Fruit fly (Drosophila melanogaster) whole organism, embryonic: ENCODE results near the gene CG5968.
A peak's percentile ranks its signal among the peaks of the same experiment; 100 is the strongest.

ENCODE experiments used
- ATbp ChIP-seq: fragments of 200-800 bp; sonication (Bioruptor generic); optimal IDR thresholded peaks from 2 replicates; lab custom pipeline; 2017; ENCODE audit warnings: missing biosample characterization, mild to moderate bottlenecking, missing genetic modification characterization, missing genetic modification reagents
- CG10366 ChIP-seq: fragments of 200-800 bp; sonication (Bioruptor generic); IDR thresholded peaks from 2 replicates; pipeline ENCODE4 v1.3.6; 2022; ENCODE audit warnings: missing biosample characterization, missing genetic modification characterization
- CG16863 ChIP-seq: fragments of 200-800 bp; sonication (Bioruptor generic); optimal IDR thresholded peaks from 3 replicates; lab custom pipeline; 2016; ENCODE audit warnings: missing biosample characterization, missing genetic modification characterization
- CG17361 ChIP-seq: fragments of 200-800 bp; sonication (Bioruptor generic); IDR thresholded peaks from 3 replicates; pipeline ENCODE4 v1.3.6; 2022; ENCODE audit warnings: missing biosample characterization, missing genetic modification characterization
- CG17568 ChIP-seq: fragments of 200-800 bp; sonication (Bioruptor generic); optimal IDR thresholded peaks from 2 replicates; lab custom pipeline; 2018; ENCODE audit warnings: missing biosample characterization, mild to moderate bottlenecking, missing genetic modification characterization, moderate library complexity
- CG2116 ChIP-seq: fragments of 200-800 bp; sonication (Bioruptor generic); optimal IDR thresholded peaks from 3 replicates; lab custom pipeline; 2018; ENCODE audit warnings: missing biosample characterization, mild to moderate bottlenecking, missing genetic modification characterization
- CG2202 ChIP-seq: fragments of 200-800 bp; sonication (Bioruptor generic); optimal IDR thresholded peaks from 2 replicates; lab custom pipeline; 2018; ENCODE audit warnings: missing biosample characterization, mild to moderate bottlenecking, missing genetic modification characterization
- CG2712 ChIP-seq: fragments of 200-800 bp; optimal IDR thresholded peaks from 3 replicates; lab custom pipeline; 2019; ENCODE audit warnings: missing biosample characterization, mild to moderate bottlenecking, missing genetic modification characterization, moderate library complexity
- CG2875 ChIP-seq: fragments of 200-800 bp; sonication (Bioruptor generic); optimal IDR thresholded peaks from 2 replicates; lab custom pipeline; 2017; ENCODE audit warnings: missing biosample characterization, mild to moderate bottlenecking, missing genetic modification characterization, missing genetic modification reagents
- CG3065 ChIP-seq: fragments of 200-800 bp; sonication (Bioruptor generic); optimal IDR thresholded peaks from 2 replicates; lab custom pipeline; 2016; ENCODE audit warnings: missing biosample characterization, missing genetic modification characterization
- CG3847 ChIP-seq: fragments of 200-800 bp; sonication (Bioruptor generic); IDR thresholded peaks from 2 replicates; pipeline ENCODE4 v1.3.6; 2022; ENCODE audit warnings: missing biosample characterization, missing genetic modification characterization
- CG42726 ChIP-seq: fragments of 200-800 bp; sonication (Bioruptor generic); IDR thresholded peaks from 2 replicates; pipeline ENCODE4 v1.3.6; 2022; ENCODE audit warnings: missing biosample characterization, missing genetic modification characterization; ENCODE audit not compliant: partially characterized antibody
- CG4360 ChIP-seq: fragments of 200-800 bp; sonication (Bioruptor generic); IDR thresholded peaks from 2 replicates; pipeline ENCODE4 v1.3.6; 2022; ENCODE audit warnings: missing biosample characterization, missing genetic modification characterization
- CG6654 ChIP-seq: fragments of 200-800 bp; sonication (Bioruptor generic); optimal IDR thresholded peaks from 2 replicates; lab custom pipeline; 2017; ENCODE audit warnings: missing biosample characterization, mild to moderate bottlenecking, missing genetic modification characterization
- CoRest ChIP-seq: fragments of 200-800 bp; sonication (Bioruptor generic); optimal IDR thresholded peaks from 3 replicates; lab custom pipeline; 2018; ENCODE audit warnings: missing biosample characterization, mild to moderate bottlenecking, missing genetic modification characterization, moderate library complexity
- Dip3 ChIP-seq: fragments of 200-800 bp; sonication (Bioruptor generic); optimal IDR thresholded peaks from 3 replicates; lab custom pipeline; 2016; ENCODE audit warnings: missing biosample characterization, missing genetic modification characterization
- Fer3 ChIP-seq: fragments of 200-800 bp; sonication (Bioruptor generic); optimal IDR thresholded peaks from 2 replicates; lab custom pipeline; 2018; ENCODE audit warnings: missing biosample characterization, mild to moderate bottlenecking, missing genetic modification characterization, moderate library complexity
- H2.0 ChIP-seq: fragments of 200-800 bp; sonication (Bioruptor generic); IDR thresholded peaks from 2 replicates; pipeline ENCODE4 v1.3.6; 2022; ENCODE audit warnings: missing biosample characterization, missing genetic modification characterization
- HLH4C ChIP-seq: fragments of 200-800 bp; sonication (Bioruptor generic); IDR thresholded peaks from 3 replicates; pipeline ENCODE4 v1.3.6; 2022; ENCODE audit warnings: missing biosample characterization, missing genetic modification characterization; ENCODE audit not compliant: partially characterized antibody
- HmgD ChIP-seq: fragments of 200-800 bp; sonication (Bioruptor generic); optimal IDR thresholded peaks from 3 replicates; lab custom pipeline; 2016; ENCODE audit warnings: missing biosample characterization, missing genetic modification characterization
- Hr3 ChIP-seq: fragments of 200-800 bp; sonication (Bioruptor generic); optimal IDR thresholded peaks from 3 replicates; lab custom pipeline; 2016; ENCODE audit warnings: missing biosample characterization, missing genetic modification characterization
- Nf-YA ChIP-seq: fragments of 200-800 bp; sonication (Bioruptor generic); IDR thresholded peaks from 2 replicates; pipeline ENCODE4 v1.3.6; 2022; ENCODE audit warnings: missing biosample characterization, missing genetic modification characterization
- Nf-YC ChIP-seq: fragments of 200-800 bp; optimal IDR thresholded peaks from 3 replicates; lab custom pipeline; 2019; ENCODE audit warnings: missing biosample characterization, mild to moderate bottlenecking, missing genetic modification characterization, moderate library complexity
- Oaz ChIP-seq: fragments of 200-800 bp; sonication (Bioruptor generic); IDR thresholded peaks from 2 replicates; pipeline ENCODE4 v1.3.6; 2022; ENCODE audit warnings: missing biosample characterization, missing genetic modification characterization
- Oli ChIP-seq: fragments of 200-800 bp; sonication (Bioruptor generic); optimal IDR thresholded peaks from 2 replicates; lab custom pipeline; 2018; ENCODE audit warnings: missing biosample characterization, mild to moderate bottlenecking, missing genetic modification characterization, moderate library complexity
- Opbp ChIP-seq: fragments of 200-800 bp; sonication (Bioruptor generic); IDR thresholded peaks from 3 replicates; pipeline ENCODE4 v1.3.6; 2022; ENCODE audit warnings: missing biosample characterization, missing genetic modification characterization; ENCODE audit not compliant: partially characterized antibody
- Rx ChIP-seq: fragments of 200-800 bp; sonication (Bioruptor generic); IDR thresholded peaks from 2 replicates; pipeline ENCODE4 v1.3.6; 2022; ENCODE audit warnings: missing biosample characterization, missing genetic modification characterization
- Sox102F ChIP-seq: fragments of 200-800 bp; sonication (Bioruptor generic); optimal IDR thresholded peaks from 2 replicates; lab custom pipeline; 2018; ENCODE audit warnings: missing biosample characterization, mild to moderate bottlenecking, missing genetic modification characterization, moderate library complexity
- bcd ChIP-seq: fragments of 200-800 bp; sonication (Bioruptor generic); optimal IDR thresholded peaks from 2 replicates; lab custom pipeline; 2017; ENCODE audit warnings: missing biosample characterization, mild to moderate bottlenecking, missing genetic modification characterization
- cato ChIP-seq: fragments of 200-800 bp; sonication (Bioruptor generic); optimal IDR thresholded peaks from 2 replicates; lab custom pipeline; 2016; ENCODE audit warnings: missing biosample characterization, missing genetic modification characterization, borderline replicate concordance
- croc ChIP-seq: fragments of 200-800 bp; sonication (Bioruptor generic); conservative IDR thresholded peaks from 3 replicates; pipeline ENCODE4 v1.3.6; 2022; ENCODE audit warnings: missing biosample characterization, missing genetic modification characterization
- dm ChIP-seq: fragments of 200-800 bp; sonication (Bioruptor generic); optimal IDR thresholded peaks from 3 replicates; lab custom pipeline; 2016; ENCODE audit warnings: missing biosample characterization, missing genetic modification characterization
- dysf ChIP-seq: fragments of 200-800 bp; sonication (Bioruptor generic); IDR thresholded peaks from 3 replicates; pipeline ENCODE4 v1.3.6; 2022; ENCODE audit warnings: missing biosample characterization, missing genetic modification characterization
- ems ChIP-seq: fragments of 200-800 bp; sonication (Bioruptor generic); optimal IDR thresholded peaks from 3 replicates; lab custom pipeline; 2016; ENCODE audit warnings: missing biosample characterization, missing genetic modification characterization
- eve ChIP-seq, 2 experiments: fragments of >200 bp; optimal IDR thresholded peaks; 2 replicates each; lab custom pipeline; 2017; ENCODE audit warnings: missing biosample characterization in 2 of 2, missing genetic modification characterization in 2 of 2
- gem ChIP-seq: fragments of 200-800 bp; sonication (Bioruptor generic); optimal IDR thresholded peaks from 2 replicates; lab custom pipeline; 2019; ENCODE audit warnings: missing biosample characterization, mild to moderate bottlenecking, missing genetic modification characterization, moderate library complexity
- gsb-n ChIP-seq: fragments of 200-800 bp; sonication (Bioruptor generic); optimal IDR thresholded peaks from 3 replicates; lab custom pipeline; 2018; ENCODE audit warnings: missing biosample characterization, mild to moderate bottlenecking, missing genetic modification characterization
- hb ChIP-seq: fragments of 200-800 bp; sonication (Bioruptor generic); IDR thresholded peaks from 3 replicates; pipeline ENCODE4 v1.3.6; 2022; ENCODE audit warnings: missing biosample characterization, missing genetic modification characterization; ENCODE audit not compliant: partially characterized antibody
- hth ChIP-seq: fragments of >200 bp; optimal IDR thresholded peaks from 2 replicates; lab custom pipeline; 2017; ENCODE audit warnings: inconsistent platforms
- ken ChIP-seq: fragments of 200-800 bp; sonication (Bioruptor generic); IDR thresholded peaks from 3 replicates; pipeline ENCODE4 v1.3.6; 2022; ENCODE audit warnings: missing biosample characterization, missing genetic modification characterization
- p53 ChIP-seq: fragments of 200-800 bp; sonication (Bioruptor generic); optimal IDR thresholded peaks from 2 replicates; lab custom pipeline; 2016; ENCODE audit warnings: missing biosample characterization, missing genetic modification characterization
- sens-2 ChIP-seq: fragments of 200-800 bp; sonication (Bioruptor generic); IDR thresholded peaks from 2 replicates; pipeline ENCODE4 v1.3.6; 2022; ENCODE audit warnings: missing biosample characterization, missing genetic modification characterization
- sima ChIP-seq: fragments of 200-800 bp; sonication (Bioruptor generic); optimal IDR thresholded peaks from 2 replicates; lab custom pipeline; 2016; ENCODE audit warnings: missing biosample characterization, missing genetic modification characterization
- sisA ChIP-seq: fragments of 200-800 bp; sonication (Bioruptor generic); IDR thresholded peaks from 2 replicates; pipeline ENCODE4 v1.3.6; 2022; ENCODE audit warnings: missing biosample characterization, missing genetic modification characterization
- tgo ChIP-seq: fragments of 200-800 bp; sonication (Bioruptor generic); IDR thresholded peaks from 3 replicates; pipeline ENCODE4 v1.3.6; 2022; ENCODE audit warnings: missing biosample characterization, missing genetic modification characterization
- trem ChIP-seq: fragments of 200-800 bp; optimal IDR thresholded peaks from 3 replicates; lab custom pipeline; 2019; ENCODE audit warnings: missing biosample characterization, mild to moderate bottlenecking, missing genetic modification characterization, moderate library complexity
- unc-4 ChIP-seq: fragments of 200-800 bp; sonication (Bioruptor generic); IDR thresholded peaks from 2 replicates; pipeline ENCODE4 v1.3.6; 2022; ENCODE audit warnings: missing biosample characterization, missing genetic modification characterization; ENCODE audit not compliant: partially characterized antibody
- zen ChIP-seq: fragments of 200-800 bp; sonication (Bioruptor generic); optimal IDR thresholded peaks from 3 replicates; lab custom pipeline; 2018; ENCODE audit warnings: missing biosample characterization, mild to moderate bottlenecking, missing genetic modification characterization, moderate library complexity

CG5968 gene

dm6 chr2L:16521345-16522285 is 28.1 kb downstream of the CG5968 start (continued):
- TF ChIP-seq hb: no peak
- TF ChIP-seq hth (lab: Kevin White, UChicago): no peak
- TF ChIP-seq ATbp (GFP tag; lab: Kevin White, UChicago): peak; percentile 97
- TF ChIP-seq CG2202: peak; percentile 97
- peak; percentile 63; the same call in 2 of the 3 replicates for TF ChIP-seq tgo (GFP tag; lab: Robert Waterston, UW)
- TF ChIP-seq dm (GFP tag; lab: Kevin White, UChicago): peak; percentile 78
- peak; percentile 56 for TF ChIP-seq ems
- TF ChIP-seq Dip3 (GFP tag; lab: Kevin White, UChicago): peak; percentile 6
- TF ChIP-seq Rx (GFP tag; lab: Robert Waterston, UW): peak; percentile 38; the same call in 1 of the 2 replicates
- TF ChIP-seq Opbp: 0 out of 3 replicates have a peak, but pooled peaks have one; percentile 41
- TF ChIP-seq trem (tag; lab: Kevin White, UChicago): peak; percentile 77
- TF ChIP-seq ken (GFP tag; lab: Robert Waterston, UW): peak; percentile 74; the same call in 2 of the 3 replicates
- TF ChIP-seq p53 (GFP tag; lab: Kevin White, UChicago): peak; percentile 66
- TF ChIP-seq HLH4C (GFP tag; lab: Robert Waterston, UW): no peak
- TF ChIP-seq CG17361: peak; percentile 79; the same call in 2 of the 3 replicates
- TF ChIP-seq dysf (GFP tag; lab: Robert Waterston, UW): peak; percentile 61; the same call in 2 of the 3 replicates
- peak; percentile 79 for TF ChIP-seq CG2712 (tag; lab: Kevin White, UChicago)
- TF ChIP-seq gsb-n (tag; lab: Kevin White, UChicago): peak; percentile 96
- peak; percentile 73 for TF ChIP-seq CoRest (tag; lab: Kevin White, UChicago)
- TF ChIP-seq Fer3 (tag; lab: Kevin White, UChicago): peak; percentile 66
- TF ChIP-seq Nf-YC (tag; lab: Kevin White, UChicago): peak; percentile 78
- TF ChIP-seq sisA: no peak
- peak; percentile 54 for TF ChIP-seq CG3847 (GFP tag; lab: Robert Waterston, UW)
- no peak; the same call in 1 of the 2 replicates for TF ChIP-seq sens-2
- peak; percentile 93 for TF ChIP-seq CG4360 (GFP tag; lab: Robert Waterston, UW)
- peak; percentile 72 for TF ChIP-seq CG6654 (GFP tag; lab: Kevin White, UChicago)
- TF ChIP-seq Nf-YA (GFP tag; lab: Robert Waterston, UW): peak; percentile 78
- TF ChIP-seq CG2116 (GFP tag; lab: Kevin White, UChicago): peak; percentile 83
- TF ChIP-seq CG2875 (GFP tag; lab: Kevin White, UChicago): peak; percentile 96
- peak; percentile 78 for TF ChIP-seq Sox102F
- no peak for TF ChIP-seq eve (GFP tag; optimal IDR thresholded peaks at IDR 0.05; lab: Kevin White, UChicago)
- peak; percentile 73 for TF ChIP-seq bcd (GFP tag; lab: Kevin White, UChicago)
- TF ChIP-seq zen (tag; lab: Kevin White, UChicago): peak; percentile 80
- no peak for TF ChIP-seq Oaz (GFP tag; lab: Robert Waterston, UW)
- peak; percentile 66 for TF ChIP-seq CG3065 (GFP tag; lab: Kevin White, UChicago)
- peak; percentile 95 for TF ChIP-seq CG17568 (GFP tag; lab: Kevin White, UChicago)
- no peak for TF ChIP-seq unc-4 (GFP tag; lab: Robert Waterston, UW)
- peak; percentile 69 for TF ChIP-seq croc (GFP tag; lab: Robert Waterston, UW)
- TF ChIP-seq CG42726: peak; percentile 50; the same call in 1 of the 2 replicates
- peak; percentile 62 for TF ChIP-seq sima (GFP tag; lab: Kevin White, UChicago)
- TF ChIP-seq HmgD (GFP tag; lab: Kevin White, UChicago): peak; percentile 75
- TF ChIP-seq Hr3: no peak
- TF ChIP-seq H2.0 (GFP tag; lab: Robert Waterston, UW): peak; percentile 35; the same call in 1 of the 2 replicates
- TF ChIP-seq CG16863 (GFP tag; lab: Kevin White, UChicago): peak; percentile 77
- TF ChIP-seq CG10366: peak; percentile 41
- peak; percentile 61 for TF ChIP-seq Oli (tag; lab: Kevin White, UChicago)
- TF ChIP-seq gem: peak; percentile 81
- TF ChIP-seq cato: peak; percentile 75
